Worm (Caenorhabditis elegans) whole organism, late embryonic: ENCODE measurements around the gene C55C3.4.

ENCODE experiments used
- F13H6.1 ChIP-seq: sonication (generic microtip); optimal IDR thresholded peaks from 2 replicates; lab custom pipeline; 2016; ENCODE audit warnings: missing genetic modification characterization, missing compliant biosample characterization
- K02D7.2 ChIP-seq: sonication (generic microtip); optimal IDR thresholded peaks from 2 replicates; lab custom pipeline; 2017; ENCODE audit warnings: mild to moderate bottlenecking, missing genetic modification characterization, missing compliant biosample characterization
- K09A11.1 ChIP-seq: sonication (generic microtip); optimal IDR thresholded peaks from 2 replicates; lab custom pipeline; 2017; ENCODE audit warnings: antibody characterized with exemption, mild to moderate bottlenecking, missing genetic modification characterization, missing compliant biosample characterization; ENCODE audit not compliant: insufficient read depth
- Y22D7AL.16 ChIP-seq: sonication (generic microtip); optimal IDR thresholded peaks from 2 replicates; lab custom pipeline; 2016; ENCODE audit warnings: missing genetic modification characterization, missing compliant biosample characterization
- ama-1 ChIP-seq: fragments of 150-350 bp; optimal IDR thresholded peaks from 2 replicates; lab custom pipeline; 2014
- ceh-14 ChIP-seq: sonication (generic microtip); optimal IDR thresholded peaks from 2 replicates; lab custom pipeline; 2016; ENCODE audit warnings: missing genotype, missing genetic modification characterization, missing compliant biosample characterization
- ceh-18 ChIP-seq: sonication (generic microtip); optimal IDR thresholded peaks from 2 replicates; lab custom pipeline; 2016; ENCODE audit warnings: missing genetic modification characterization, missing compliant biosample characterization
- ceh-19 ChIP-seq: fragments of 200-800 bp; sonication (Bioruptor generic); optimal IDR thresholded peaks from 2 replicates; lab custom pipeline; 2018; ENCODE audit warnings: mild to moderate bottlenecking, missing genetic modification characterization, missing compliant biosample characterization
- ceh-2 ChIP-seq: sonication (generic microtip); optimal IDR thresholded peaks from 2 replicates; lab custom pipeline; 2016; ENCODE audit warnings: missing genotype, missing genetic modification characterization, missing compliant biosample characterization
- ceh-30 ChIP-seq: fragments of 150-350 bp; optimal IDR thresholded peaks from 2 replicates; lab custom pipeline; 2014; ENCODE audit warnings: missing biosample characterization, missing genetic modification characterization
- ceh-6 ChIP-seq: fragments of 200-800 bp; sonication (Bioruptor generic); optimal IDR thresholded peaks from 2 replicates; lab custom pipeline; 2018; ENCODE audit warnings: mild to moderate bottlenecking, missing genetic modification characterization, missing compliant biosample characterization
- che-1 ChIP-seq: sonication (generic microtip); optimal IDR thresholded peaks from 2 replicates; lab custom pipeline; 2016; ENCODE audit warnings: mild to moderate bottlenecking, missing genetic modification characterization, missing compliant biosample characterization
- elt-2 ChIP-seq: sonication (generic microtip); optimal IDR thresholded peaks from 2 replicates; lab custom pipeline; 2016; ENCODE audit warnings: missing genetic modification reagents, missing genetic modification characterization, missing compliant biosample characterization
- ets-4 ChIP-seq: sonication (generic microtip); optimal IDR thresholded peaks from 2 replicates; lab custom pipeline; 2016; ENCODE audit warnings: missing genetic modification characterization, missing compliant biosample characterization
- fax-1 ChIP-seq: sonication (generic microtip); optimal IDR thresholded peaks from 2 replicates; lab custom pipeline; 2016; ENCODE audit warnings: missing genotype, missing genetic modification characterization, missing compliant biosample characterization
- fkh-10 ChIP-seq: fragments of 150-350 bp; optimal IDR thresholded peaks from 2 replicates; lab custom pipeline; 2014; ENCODE audit warnings: missing biosample characterization, missing genetic modification reagents, missing genetic modification characterization
- fkh-6 ChIP-seq: sonication (generic microtip); optimal IDR thresholded peaks from 2 replicates; lab custom pipeline; 2016; ENCODE audit warnings: missing genetic modification characterization, missing compliant biosample characterization
- gmeb-2 ChIP-seq: sonication (generic microtip); optimal IDR thresholded peaks from 2 replicates; lab custom pipeline; 2016; ENCODE audit warnings: missing genetic modification characterization, inconsistent platforms, missing compliant biosample characterization
- hlh-15 ChIP-seq: sonication (generic microtip); optimal IDR thresholded peaks from 2 replicates; lab custom pipeline; 2016; ENCODE audit warnings: missing genetic modification characterization, missing compliant biosample characterization
- hlh-30 ChIP-seq: sonication (generic microtip); optimal IDR thresholded peaks from 2 replicates; lab custom pipeline; 2017; ENCODE audit warnings: antibody characterized with exemption, missing genetic modification characterization, missing compliant biosample characterization; ENCODE audit not compliant: insufficient read depth
- hlh-6 ChIP-seq: sonication (generic microtip); optimal IDR thresholded peaks from 2 replicates; lab custom pipeline; 2016; ENCODE audit warnings: missing genotype, missing genetic modification characterization, missing compliant biosample characterization
- hlh-8 ChIP-seq: sonication (generic microtip); optimal IDR thresholded peaks from 2 replicates; lab custom pipeline; 2016; ENCODE audit warnings: missing genotype, missing genetic modification characterization, missing compliant biosample characterization
- nfya-1 ChIP-seq: sonication (generic microtip); optimal IDR thresholded peaks from 2 replicates; lab custom pipeline; 2017; ENCODE audit warnings: missing genetic modification characterization, mild to moderate bottlenecking, missing compliant biosample characterization, antibody characterized with exemption, moderate library complexity
- nhr-11 ChIP-seq: fragments of 150-350 bp; optimal IDR thresholded peaks from 2 replicates; lab custom pipeline; 2014; ENCODE audit warnings: missing biosample characterization, missing genetic modification characterization
- nhr-232 ChIP-seq: sonication (generic microtip); optimal IDR thresholded peaks from 2 replicates; lab custom pipeline; 2016; ENCODE audit warnings: missing genetic modification characterization, missing compliant biosample characterization
- npax-4 ChIP-seq: sonication (generic microtip); optimal IDR thresholded peaks from 2 replicates; lab custom pipeline; 2016; ENCODE audit warnings: missing genetic modification characterization, missing compliant biosample characterization
- pax-1 ChIP-seq: fragments of 150-350 bp; optimal IDR thresholded peaks from 2 replicates; lab custom pipeline; 2014; ENCODE audit warnings: missing biosample characterization, missing genetic modification characterization
- pha-4 ChIP-seq: fragments of 150-350 bp; optimal IDR thresholded peaks from 2 replicates; lab custom pipeline; 2018; ENCODE audit warnings: missing biosample characterization, missing genetic modification reagents, missing genetic modification characterization
- pqm-1 ChIP-seq: sonication (generic microtip); optimal IDR thresholded peaks from 2 replicates; lab custom pipeline; 2016; ENCODE audit warnings: missing genetic modification characterization, missing compliant biosample characterization
- pros-1 ChIP-seq: fragments of 150-350 bp; optimal IDR thresholded peaks from 2 replicates; lab custom pipeline; 2014; ENCODE audit warnings: missing biosample characterization, missing genetic modification reagents, missing genetic modification characterization
- rnt-1 ChIP-seq: sonication (generic microtip); optimal IDR thresholded peaks from 2 replicates; lab custom pipeline; 2016; ENCODE audit warnings: missing genetic modification characterization, missing compliant biosample characterization
- sox-4 ChIP-seq: sonication (generic microtip); optimal IDR thresholded peaks from 2 replicates; lab custom pipeline; 2017; ENCODE audit warnings: mild to moderate bottlenecking, missing genetic modification characterization, inconsistent platforms, missing compliant biosample characterization
- syd-9 ChIP-seq: sonication (generic microtip); optimal IDR thresholded peaks from 2 replicates; lab custom pipeline; 2016; ENCODE audit warnings: mild to moderate bottlenecking, missing genetic modification characterization, moderate library complexity, missing compliant biosample characterization
- tbx-7 ChIP-seq: sonication (generic microtip); optimal IDR thresholded peaks from 2 replicates; lab custom pipeline; 2016; ENCODE audit warnings: missing genotype, missing genetic modification characterization, missing compliant biosample characterization
- ttx-3 ChIP-seq: sonication (generic microtip); optimal IDR thresholded peaks from 2 replicates; lab custom pipeline; 2016; ENCODE audit warnings: missing genetic modification reagents, missing genetic modification characterization, missing compliant biosample characterization
- unc-55 ChIP-seq: sonication (generic microtip); optimal IDR thresholded peaks from 2 replicates; lab custom pipeline; 2017; ENCODE audit warnings: missing biosample characterization, missing genetic modification reagents, missing genetic modification characterization
- zip-5 ChIP-seq: sonication (generic microtip); optimal IDR thresholded peaks from 2 replicates; lab custom pipeline; 2016; ENCODE audit warnings: missing genetic modification characterization, missing compliant biosample characterization
- ztf-16 ChIP-seq: sonication (generic microtip); optimal IDR thresholded peaks from 2 replicates; lab custom pipeline; 2017; ENCODE audit warnings: missing genetic modification characterization, missing compliant biosample characterization

Gene C55C3.4

ce11 chrIV:5703917-5704316 is 26.0 kb upstream of the C55C3.4 start:
- no peak for TF ChIP-seq gmeb-2 (tag; lab: Kevin White, UChicago)
- no peak for TF ChIP-seq ttx-3 (tag; lab: Kevin White, UChicago)
- no peak for TF ChIP-seq hlh-15 (tag; lab: Kevin White, UChicago)
- no peak for TF ChIP-seq fkh-6 (tag; lab: Kevin White, UChicago)
- TF ChIP-seq ceh-30 = no peak
- TF ChIP-seq ets-4 (tag; lab: Kevin White, UChicago) = no peak
- no peak for TF ChIP-seq syd-9 (tag; lab: Kevin White, UChicago)
- no peak for TF ChIP-seq rnt-1 (tag; lab: Kevin White, UChicago)
- no peak for TF ChIP-seq zip-5 (tag; lab: Kevin White, UChicago)
- no peak for TF ChIP-seq fax-1 (tag; lab: Kevin White, UChicago)
- no peak for TF ChIP-seq F13H6.1 (tag; lab: Kevin White, UChicago)
- TF ChIP-seq K02D7.2 (tag; lab: Kevin White, UChicago) = no peak
- TF ChIP-seq tbx-7 = no peak
- no peak for TF ChIP-seq elt-2
- TF ChIP-seq Y22D7AL.16 (tag; lab: Kevin White, UChicago) = no peak
- no peak for TF ChIP-seq nhr-11
- no peak for TF ChIP-seq pqm-1 (tag; lab: Kevin White, UChicago)
- no peak for TF ChIP-seq npax-4

- no peak for TF ChIP-seq elt-2
- TF ChIP-seq ceh-2 (tag; lab: Kevin White, UChicago) = no peak
- no peak for TF ChIP-seq sox-4 (tag; lab: Kevin White, UChicago)
- no peak for TF ChIP-seq tbx-7
- no peak for TF ChIP-seq nfya-1
- no peak for TF ChIP-seq hlh-6 (tag; lab: Kevin White, UChicago)
- no peak for TF ChIP-seq pros-1 (tag; lab: Kevin White, UChicago)
- no peak for TF ChIP-seq ama-1 (lab: Kevin White, UChicago)
- TF ChIP-seq ceh-6 = no peak
- no peak for TF ChIP-seq pha-4 (tag; lab: Kevin White, UChicago)
- TF ChIP-seq che-1 (tag; lab: Kevin White, UChicago) = no peak
- no peak for TF ChIP-seq pax-1 (tag; lab: Kevin White, UChicago)
- no peak for TF ChIP-seq fkh-10 (GFP tag; lab: Kevin White, UChicago)
- TF ChIP-seq hlh-30 (tag; lab: Kevin White, UChicago) = no peak
These were observed 25.5 kb upstream of the C55C3.4 start, which contains the start of the genes C55C3.73 and perm-5 for ce11 chrIV:5703443-5703842. C55C3.73 (minus strand) TSS chrIV:5703451. perm-5 (minus strand) TSS chrIV:5703468.

ce11 chrIV:5701646-5702045 is 23.7 kb upstream of the C55C3.4 start:
- TF ChIP-seq gmeb-2 (tag; lab: Kevin White, UChicago) (no peak), ceh-18 (no peak), ztf-16 (tag; lab: Kevin White, UChicago) (no peak), hlh-8 (tag; lab: Kevin White, UChicago) (no peak), fax-1 (tag; lab: Kevin White, UChicago) (no peak), K09A11.1 (tag; lab: Kevin White, UChicago) (no peak), nhr-232 (tag; lab: Kevin White, UChicago) (no peak), ets-4 (tag; lab: Kevin White, UChicago) (no peak), ceh-14 (tag; lab: Kevin White, UChicago) (no peak)

- TF ChIP-seq ceh-19 (no peak), unc-55 (GFP tag; lab: Kevin White, UChicago) (peak; percentile 3)
These were observed 22.4 kb upstream of the C55C3.4 start for ce11 chrIV:5700372-5700771.
